Fruit fly (Drosophila melanogaster): ENCODE results near the gene caup.

caup gene

DNA sequence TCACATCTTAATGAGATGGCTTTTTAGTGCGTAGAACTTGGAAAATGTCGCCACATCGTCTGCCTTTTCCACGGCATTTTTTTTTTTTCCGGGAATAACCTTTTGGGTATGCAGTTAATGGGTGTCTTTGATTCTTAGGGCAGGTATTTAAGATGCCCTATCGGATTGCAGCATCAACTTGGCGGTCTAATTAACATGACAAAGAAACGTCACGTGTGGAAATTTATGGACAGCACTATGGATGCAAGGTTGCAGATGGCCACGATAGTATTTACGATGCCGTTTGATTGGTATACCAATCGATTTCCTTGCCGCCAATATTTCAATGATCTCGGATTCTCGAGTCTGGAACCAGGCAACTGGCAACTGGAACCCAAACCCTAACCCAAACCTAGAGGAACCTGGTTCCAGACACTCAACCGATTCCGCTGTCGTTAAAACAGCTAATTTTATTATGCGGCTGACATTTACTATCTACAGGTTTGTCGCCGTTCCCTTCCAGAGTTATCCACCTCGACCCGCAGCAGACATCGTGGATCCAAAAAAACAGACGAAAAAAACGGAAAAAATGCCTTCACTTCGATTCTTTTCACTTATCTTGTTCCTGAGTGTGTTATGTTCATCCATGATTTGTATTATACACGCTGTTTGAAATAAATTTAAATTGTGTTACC lies 8.1 kb upstream of the caup start:
- no peak for TF ChIP-seq CG17801 (GFP tag; optimal IDR thresholded peaks at IDR 0.05; ENCODE audit: partially characterized antibody)

DNA sequence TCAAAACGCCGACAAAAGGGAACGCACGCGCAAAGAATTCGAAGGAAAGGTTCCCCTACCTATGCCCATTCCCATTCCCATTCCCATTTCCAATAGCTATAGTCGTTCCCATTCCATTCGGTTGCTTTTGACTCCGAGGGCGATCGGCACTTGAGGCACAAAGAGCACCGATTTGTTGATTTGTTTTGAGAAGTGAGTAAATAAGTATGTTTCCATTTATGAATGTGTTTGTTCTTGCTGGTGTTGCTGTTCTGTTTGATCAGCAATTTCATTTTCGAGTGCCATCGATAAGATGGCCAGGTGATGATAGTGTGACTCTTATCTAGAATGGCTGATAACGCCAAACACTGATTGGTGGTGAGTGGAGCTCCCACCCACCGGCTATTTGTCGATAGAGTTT lies 3.1 kb upstream of the caup start:
- no peak for TF ChIP-seq CG17801 (GFP tag; optimal IDR thresholded peaks at IDR 0.05; ENCODE audit: partially characterized antibody)

DNA sequence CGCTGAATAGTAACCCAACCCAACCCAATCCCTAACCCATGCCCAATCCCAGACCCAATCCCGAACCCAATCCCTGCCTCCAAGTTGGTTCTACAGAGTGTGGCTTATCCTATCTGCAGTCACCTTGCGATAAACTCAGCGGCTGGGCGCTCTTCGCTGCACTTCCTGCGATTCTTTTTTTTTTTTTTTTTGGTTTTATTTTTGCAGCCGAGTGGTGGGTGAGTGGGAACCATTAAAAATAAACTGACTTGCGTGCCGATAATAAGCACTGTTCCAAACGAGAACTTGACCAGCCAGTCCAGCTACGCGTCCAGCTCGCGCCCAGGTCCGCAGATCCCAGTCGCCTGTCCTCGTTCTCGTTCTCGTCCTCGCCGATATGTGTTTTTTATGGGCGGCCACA lies 5.6 kb downstream of the caup start:
- no peak for TF ChIP-seq CG17801 (GFP tag; optimal IDR thresholded peaks at IDR 0.05; ENCODE audit: partially characterized antibody)

DNA sequence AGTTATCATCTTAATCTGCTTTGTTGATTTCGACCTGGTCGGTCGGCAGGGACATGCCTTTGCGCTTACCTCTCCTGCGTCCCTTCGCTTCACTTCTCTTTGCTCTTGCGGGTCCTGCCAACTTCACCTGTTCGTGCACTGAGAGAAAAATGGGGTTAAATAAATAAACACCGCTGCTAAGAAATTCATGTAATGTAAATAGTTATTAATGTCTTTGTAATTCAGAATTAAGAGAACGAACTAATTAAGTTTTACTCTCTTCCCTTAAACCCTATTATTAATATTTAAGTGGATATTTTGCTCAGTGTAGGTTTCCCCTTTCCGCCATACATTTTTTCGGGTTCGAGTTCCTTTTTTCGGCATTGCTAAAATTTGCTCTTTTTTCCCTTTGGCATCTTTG lies 7.0 kb downstream of the caup start:
- no peak for TF ChIP-seq CG17801 (GFP tag; optimal IDR thresholded peaks at IDR 0.05; ENCODE audit: partially characterized antibody)

DNA sequence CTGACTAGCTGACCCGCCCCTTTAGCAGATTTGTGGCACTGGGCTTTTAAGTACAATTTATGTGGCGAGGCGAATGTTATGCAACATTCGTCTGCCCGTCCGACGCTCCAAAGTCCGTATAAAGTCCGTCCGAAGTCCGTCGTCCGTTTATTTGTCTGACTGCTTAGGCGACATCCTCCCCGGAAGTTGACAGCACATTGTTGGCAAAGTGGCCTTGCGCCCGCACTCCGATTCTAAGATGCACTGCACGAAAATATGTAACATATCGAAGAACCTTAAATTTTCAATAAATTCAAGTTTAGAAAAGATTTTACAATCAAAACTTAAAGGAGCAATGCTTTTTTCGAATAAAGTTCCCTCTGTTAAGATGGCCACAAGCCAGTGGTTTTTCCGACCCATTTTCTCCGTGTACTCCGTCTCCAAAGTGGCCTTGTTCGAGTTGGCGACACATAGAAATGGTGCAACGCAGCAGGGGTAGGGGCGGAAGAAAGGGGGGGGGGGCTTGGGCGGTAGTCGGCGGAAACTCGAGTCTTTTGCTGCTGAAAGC lies 9.5 kb downstream of the caup start:
- TF ChIP-seq CG17801 (GFP tag; optimal IDR thresholded peaks at IDR 0.05; ENCODE audit: partially characterized antibody) = no peak

DNA sequence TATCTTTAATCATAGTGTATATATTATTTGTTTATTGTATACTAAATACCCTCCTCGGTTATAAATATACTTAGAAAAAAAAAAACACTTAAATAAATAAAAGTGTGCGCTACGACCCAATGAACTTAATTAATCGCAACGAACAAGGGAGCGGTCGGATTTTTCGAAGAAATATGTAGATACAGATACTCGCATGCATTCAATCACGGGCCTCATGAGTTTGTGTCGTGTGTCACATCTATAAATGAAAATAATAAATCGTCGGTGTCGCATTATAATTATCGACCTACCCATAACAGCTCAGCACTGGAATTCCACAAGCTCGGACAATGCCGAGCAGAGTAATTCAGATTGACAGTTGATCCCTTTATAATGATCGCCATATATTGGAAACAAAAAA lies 12.4 kb downstream of the caup start:
- no peak for TF ChIP-seq CG17801 (GFP tag; optimal IDR thresholded peaks at IDR 0.05; ENCODE audit: partially characterized antibody)

DNA sequence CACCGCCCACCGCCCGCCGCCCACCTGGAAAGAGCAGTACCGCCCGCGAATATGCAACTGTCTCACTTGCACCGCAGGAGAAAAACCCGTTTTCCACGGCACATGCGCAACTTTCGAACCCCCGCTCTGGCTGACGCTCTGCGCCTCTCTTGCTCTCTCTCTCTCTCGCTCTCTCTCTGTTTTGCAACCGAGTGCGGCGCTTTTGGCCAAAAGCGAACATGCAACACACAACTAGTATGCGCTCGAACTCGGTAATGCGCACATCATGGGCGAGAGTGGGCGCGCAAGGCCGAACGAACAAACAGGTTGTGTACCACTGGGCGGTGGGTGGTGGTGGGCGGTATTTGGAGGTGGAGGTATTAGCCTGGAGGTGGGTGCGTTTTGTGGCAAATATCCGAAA lies 18.3 kb downstream of the caup start:
- no peak for TF ChIP-seq CG17801 (GFP tag; optimal IDR thresholded peaks at IDR 0.05; ENCODE audit: partially characterized antibody)

DNA sequence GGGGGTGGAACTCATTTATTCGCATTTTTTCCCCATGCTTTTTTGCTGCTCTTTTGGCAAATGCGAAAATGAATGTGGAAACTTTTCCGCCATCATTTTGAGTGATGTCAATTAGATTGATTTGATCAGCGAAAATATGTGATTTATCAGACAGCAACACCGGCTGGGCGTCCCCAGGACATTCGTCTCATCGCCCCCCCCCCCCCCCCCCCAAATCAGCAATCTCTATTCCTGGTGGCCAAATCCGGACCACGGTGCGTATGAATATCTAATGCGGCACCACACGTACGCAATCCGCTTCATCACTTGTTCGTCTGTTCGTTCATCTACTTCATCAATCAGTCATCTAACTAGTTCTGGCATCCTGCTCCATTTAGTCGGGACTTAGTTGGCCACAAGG lies 25.6 kb downstream of the caup start:
- no peak for TF ChIP-seq CG17801 (GFP tag; optimal IDR thresholded peaks at IDR 0.05; ENCODE audit: partially characterized antibody)

DNA sequence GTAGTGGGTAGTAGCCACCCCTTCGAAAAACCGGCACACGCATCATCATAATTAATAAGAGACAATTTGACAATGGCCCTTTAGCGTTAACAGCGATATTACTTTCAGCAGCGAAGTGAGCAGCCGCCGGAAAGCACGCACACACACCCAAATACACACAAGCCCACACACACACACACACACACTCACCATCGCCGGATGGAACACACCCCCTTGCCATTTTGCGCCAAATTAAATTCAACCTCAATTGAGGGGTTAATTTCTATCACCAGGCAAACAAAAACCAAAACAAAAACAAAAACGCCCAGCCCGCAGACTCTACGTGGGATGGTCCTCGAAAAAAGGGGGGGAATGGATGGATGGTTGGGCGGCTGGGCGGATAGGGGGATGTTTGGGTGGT lies 28.9 kb downstream of the caup start:
- TF ChIP-seq CG17801 (GFP tag; optimal IDR thresholded peaks at IDR 0.05; ENCODE audit: partially characterized antibody) = no peak

DNA sequence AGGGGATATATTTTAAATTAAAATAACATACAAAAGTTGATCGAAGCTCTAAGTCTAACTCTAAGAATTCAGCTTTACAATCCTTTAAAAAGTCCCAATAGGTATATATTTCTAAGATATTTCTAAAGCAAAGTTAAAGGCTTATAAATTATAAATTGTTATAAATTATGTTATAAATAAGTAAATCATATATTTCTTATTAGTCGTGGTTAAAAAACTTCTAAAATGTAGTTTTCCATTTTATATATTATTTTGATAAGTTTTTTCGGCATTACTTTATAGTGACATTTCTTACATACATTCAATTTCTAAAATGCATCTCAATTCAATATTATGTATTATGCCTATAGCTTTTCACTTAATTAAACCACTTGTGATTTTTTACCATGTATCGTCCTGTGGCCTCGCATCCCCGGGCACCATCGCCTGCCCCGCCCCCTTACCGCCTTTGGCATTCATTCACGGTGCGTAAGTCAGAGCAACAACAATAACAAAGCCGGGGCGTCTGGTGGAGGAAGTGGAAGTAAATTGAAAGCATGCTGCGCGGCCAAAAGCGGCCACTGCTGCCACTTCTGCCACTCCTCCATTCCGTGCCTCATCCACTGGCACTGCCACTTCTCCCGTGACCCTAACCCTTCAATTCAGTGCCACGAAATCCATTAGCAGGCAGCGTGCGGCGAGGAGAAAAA lies 29.6 kb downstream of the caup start:
- TF ChIP-seq CG17801 (GFP tag; optimal IDR thresholded peaks at IDR 0.05; ENCODE audit: partially characterized antibody) = no peak

DNA sequence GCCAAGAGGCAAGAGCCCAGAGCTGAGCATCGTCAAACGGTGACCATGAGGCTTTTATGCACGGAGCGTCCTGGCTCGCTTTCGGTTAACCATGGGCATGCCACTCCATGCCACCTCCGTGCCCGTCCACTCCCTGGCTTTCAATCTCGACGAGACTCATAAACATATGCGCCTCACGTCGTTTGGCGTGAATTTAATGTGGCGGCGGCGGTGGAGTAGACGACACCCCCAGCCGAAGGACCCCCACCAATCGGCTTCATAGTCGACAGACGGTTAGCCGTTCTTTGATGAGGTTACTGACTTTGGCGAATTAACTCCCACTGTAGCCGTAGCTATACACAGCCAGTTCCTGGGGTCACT lies 30.2 kb downstream of the caup start:
- TF ChIP-seq CG17801 (GFP tag; optimal IDR thresholded peaks at IDR 0.05; ENCODE audit: partially characterized antibody) = no peak

DNA sequence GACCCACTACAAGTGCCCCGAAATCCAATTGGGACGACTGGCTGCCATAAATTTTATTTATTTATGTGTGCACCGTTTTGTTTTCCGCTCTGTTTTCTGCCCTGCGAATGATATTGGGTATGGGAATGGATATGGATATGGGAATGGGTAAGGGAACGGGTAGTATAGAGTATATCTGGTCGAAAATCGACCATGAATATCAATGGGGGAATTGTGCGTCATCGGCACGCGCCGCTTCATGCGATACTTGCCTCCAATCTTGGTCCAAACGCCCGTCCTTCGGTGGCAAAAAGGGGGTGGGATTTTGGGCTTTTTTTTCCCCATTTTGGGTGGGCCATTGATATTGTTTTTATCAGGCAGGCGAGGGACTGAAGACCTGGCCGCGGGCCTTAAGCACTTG lies 31.3 kb downstream of the caup start:
- no peak for TF ChIP-seq CG17801 (GFP tag; optimal IDR thresholded peaks at IDR 0.05; ENCODE audit: partially characterized antibody)

DNA sequence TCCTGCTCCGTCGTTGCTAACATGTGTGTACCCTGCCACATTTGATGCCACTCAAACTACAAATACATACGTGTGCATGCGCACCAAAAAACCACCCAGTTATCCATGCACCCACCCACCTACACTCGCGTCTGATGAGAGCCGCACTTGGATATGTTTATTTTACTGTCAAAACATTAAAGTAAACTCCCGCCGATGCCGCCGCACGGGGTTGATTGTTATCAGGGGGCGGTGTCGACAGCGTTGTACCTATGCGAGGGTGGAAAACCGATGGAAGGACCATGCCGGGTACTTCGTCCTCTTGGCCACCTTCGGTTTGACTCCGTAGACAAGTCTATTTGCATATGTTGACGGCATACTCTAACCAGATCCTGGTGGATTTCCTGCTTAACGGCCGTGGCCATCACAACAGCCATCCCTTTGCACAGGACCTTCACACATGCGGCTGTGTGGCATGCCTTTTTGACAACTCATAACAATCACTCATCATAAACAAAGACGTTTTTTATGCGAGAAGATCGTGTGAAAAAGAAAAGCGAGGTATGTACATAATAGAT lies 33.0 kb downstream of the caup start:
- no peak for TF ChIP-seq CG17801 (GFP tag; optimal IDR thresholded peaks at IDR 0.05; ENCODE audit: partially characterized antibody)

DNA sequence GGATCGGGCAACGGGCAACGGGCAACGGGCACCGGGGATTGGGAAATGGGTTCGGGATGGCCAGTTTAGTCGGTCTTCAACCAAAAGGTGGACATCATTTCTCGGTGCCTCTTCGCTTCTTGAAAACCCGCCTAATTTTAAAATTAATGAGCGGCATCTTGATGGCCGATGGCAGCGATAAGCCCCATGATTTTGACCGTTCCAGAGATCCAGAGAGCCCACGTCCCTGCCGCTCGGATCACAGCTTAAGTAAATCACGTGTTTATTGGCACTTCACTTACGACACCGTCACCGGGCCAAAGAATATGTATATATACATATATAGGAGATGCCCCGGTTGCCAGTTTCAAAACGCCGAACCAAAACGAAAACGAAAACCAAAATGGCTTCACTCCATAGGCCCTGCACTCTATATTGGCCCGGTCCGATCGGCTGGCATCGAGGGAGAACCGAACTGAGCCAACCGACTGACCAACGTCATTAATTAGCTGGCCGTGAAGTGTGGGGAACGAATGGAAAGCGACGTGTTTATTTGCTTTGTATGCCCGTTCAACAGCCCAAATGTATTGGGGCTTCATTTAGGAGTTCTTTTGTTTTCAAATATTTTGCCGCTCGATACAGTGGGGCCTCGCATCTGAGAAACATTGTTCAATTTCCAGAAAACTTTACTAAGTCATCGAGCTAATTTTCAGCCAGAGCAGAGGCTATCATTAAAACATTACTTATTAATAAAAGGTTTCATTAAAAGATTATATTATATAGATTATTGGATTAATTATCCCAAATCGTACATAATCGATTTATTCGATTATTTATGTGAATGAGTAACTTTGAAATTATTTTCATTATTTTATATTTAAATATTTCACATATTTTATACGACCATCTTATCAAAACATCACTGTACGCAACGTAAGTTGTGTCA lies 34.7 kb downstream of the caup start:
- TF ChIP-seq CG17801 (GFP tag; optimal IDR thresholded peaks at IDR 0.05; ENCODE audit: partially characterized antibody) = no peak

DNA sequence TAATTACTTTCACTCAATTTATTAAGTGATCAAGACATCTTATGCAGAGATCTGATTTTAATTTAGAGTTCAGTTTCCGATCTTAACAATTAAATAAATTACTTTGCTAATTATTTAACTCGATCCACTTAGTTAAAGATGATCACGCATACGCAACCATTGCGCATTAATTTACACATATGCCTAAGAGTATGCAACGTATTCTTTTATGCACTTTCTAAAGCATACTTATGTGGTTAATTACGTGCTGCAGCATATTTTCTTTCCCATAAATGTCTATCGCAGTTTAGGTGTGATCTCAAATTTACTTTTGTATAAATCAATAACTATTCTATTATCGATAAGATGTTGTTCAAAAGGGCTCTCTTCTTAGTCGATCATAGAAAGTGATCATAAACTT lies 36.7 kb downstream of the caup start:
- no peak for TF ChIP-seq CG17801 (GFP tag; optimal IDR thresholded peaks at IDR 0.05; ENCODE audit: partially characterized antibody)
